Fruit fly (Drosophila melanogaster) whole organism, adult: ENCODE measurements around the gene CG32814.

Experiments
- CG11617 ChIP-seq: fragments of 200-800 bp; sonication (Bioruptor generic); optimal IDR thresholded peaks from 2 replicates; lab custom pipeline; 2017; ENCODE audit warnings: mild to moderate bottlenecking, missing biosample characterization, missing genetic modification reagents, missing genetic modification characterization
- CG1620 ChIP-seq: fragments of 200-800 bp; sonication (Bioruptor generic); optimal IDR thresholded peaks from 2 replicates; lab custom pipeline; 2016; ENCODE audit warnings: missing biosample characterization, missing genetic modification characterization
- CG33017 ChIP-seq: fragments of 200-800 bp; sonication (Bioruptor generic); optimal IDR thresholded peaks from 2 replicates; lab custom pipeline; 2018; ENCODE audit warnings: missing biosample characterization, mild to moderate bottlenecking, missing genetic modification characterization, moderate library complexity
- kay ChIP-seq: fragments of 200-800 bp; sonication (Bioruptor generic); peaks from one replicate; lab custom pipeline; 2016; ENCODE audit warnings: missing biosample characterization, missing genetic modification characterization, borderline replicate concordance

DNA sequence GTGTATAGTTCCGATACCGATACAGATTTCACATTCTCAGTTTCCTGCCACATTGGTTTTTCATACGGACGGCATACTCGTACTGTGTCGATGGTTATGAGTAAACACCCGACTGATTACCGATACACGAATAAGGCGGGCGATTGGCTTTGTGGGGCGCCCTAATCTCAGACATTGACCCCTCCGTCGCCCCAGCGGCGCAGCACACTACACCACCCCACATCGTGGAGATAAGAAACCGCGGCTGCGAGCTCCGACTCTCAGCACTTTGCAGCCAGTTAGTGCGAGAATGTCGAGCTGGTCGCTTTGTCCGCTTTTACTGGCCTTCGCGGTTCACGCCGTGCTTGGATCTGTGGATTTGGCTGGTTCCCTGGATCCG, 24.7 kb upstream of the CG32814 start, which contains the start of gene CG14629:
- no peak for TF ChIP-seq kay (GFP tag; lab: Kevin White, UChicago)
- no peak for TF ChIP-seq CG11617 (GFP tag; lab: Kevin White, UChicago)
- TF ChIP-seq CG33017 (tag; lab: Kevin White, UChicago), result no peak
- TF ChIP-seq CG1620 (GFP tag; lab: Kevin White, UChicago), result no peak
